Fruit fly (Drosophila melanogaster) whole organism, embryonic: Measurements from ENCODE around the gene neur.

Source experiments
- Abd-B ChIP-seq: fragments of 200-800 bp; sonication (Bioruptor generic); optimal IDR thresholded peaks from 2 replicates; lab custom pipeline; 2018; ENCODE audit warnings: missing biosample characterization, mild to moderate bottlenecking, missing genetic modification characterization, moderate library complexity
- BEAF-32 ChIP-seq: fragments of 200-800 bp; sonication (Bioruptor generic); optimal IDR thresholded peaks from 3 replicates; lab custom pipeline; 2017; ENCODE audit warnings: missing biosample characterization, missing genetic modification characterization, mild to moderate bottlenecking, moderate library complexity, missing genetic modification reagents
- Bgb ChIP-seq: fragments of 200-800 bp; sonication (Bioruptor generic); IDR thresholded peaks from 2 replicates; pipeline ENCODE4 v1.3.6; 2022; ENCODE audit warnings: missing biosample characterization, missing genetic modification characterization; ENCODE audit not compliant: partially characterized antibody
- CG10267 ChIP-seq: fragments of 200-800 bp; sonication (Bioruptor generic); optimal IDR thresholded peaks from 2 replicates; lab custom pipeline; 2018; ENCODE audit warnings: missing biosample characterization, mild to moderate bottlenecking, missing genetic modification characterization, moderate library complexity
- CG10321 ChIP-seq: fragments of 200-800 bp; sonication (Bioruptor generic); IDR thresholded peaks from 2 replicates; pipeline ENCODE4 v1.3.6; 2022; ENCODE audit warnings: missing biosample characterization, missing genetic modification characterization
- CG14710 ChIP-seq: fragments of 200-800 bp; sonication (Bioruptor generic); optimal IDR thresholded peaks from 3 replicates; lab custom pipeline; 2019; ENCODE audit warnings: missing biosample characterization, mild to moderate bottlenecking, missing genetic modification characterization, moderate library complexity
- CG14965 ChIP-seq: fragments of 200-800 bp; sonication (Bioruptor generic); optimal IDR thresholded peaks from 2 replicates; lab custom pipeline; 2016; ENCODE audit warnings: missing biosample characterization, missing genetic modification characterization, borderline replicate concordance
- CG15601 ChIP-seq: fragments of 200-800 bp; sonication (Bioruptor generic); optimal IDR thresholded peaks from 3 replicates; lab custom pipeline; 2019; ENCODE audit warnings: missing biosample characterization, mild to moderate bottlenecking, missing genetic modification characterization, moderate library complexity
- CG15696 ChIP-seq: fragments of 200-800 bp; sonication (Bioruptor generic); optimal IDR thresholded peaks from 2 replicates; lab custom pipeline; 2019; ENCODE audit warnings: missing biosample characterization, mild to moderate bottlenecking, missing genetic modification characterization, moderate library complexity
- CG2712 ChIP-seq: fragments of 200-800 bp; optimal IDR thresholded peaks from 3 replicates; lab custom pipeline; 2019; ENCODE audit warnings: missing biosample characterization, mild to moderate bottlenecking, missing genetic modification characterization, moderate library complexity
- CG3281 ChIP-seq: fragments of 200-800 bp; sonication (Bioruptor generic); optimal IDR thresholded peaks from 3 replicates; lab custom pipeline; 2017; ENCODE audit warnings: missing biosample characterization, mild to moderate bottlenecking, missing genetic modification characterization
- CG4328 ChIP-seq: fragments of 200-800 bp; sonication (Bioruptor generic); optimal IDR thresholded peaks from 3 replicates; lab custom pipeline; 2017; ENCODE audit warnings: missing biosample characterization, missing genetic modification reagents, missing genetic modification characterization
- CG4617 ChIP-seq: fragments of 200-800 bp; sonication (Bioruptor generic); optimal IDR thresholded peaks from 3 replicates; lab custom pipeline; 2016; ENCODE audit warnings: missing biosample characterization, missing genetic modification characterization, borderline replicate concordance
- CG7372 ChIP-seq: fragments of 200-800 bp; sonication (Bioruptor generic); IDR thresholded peaks from 2 replicates; pipeline ENCODE4 v1.3.6; 2022; ENCODE audit warnings: missing biosample characterization, missing genetic modification characterization
- CG9932 ChIP-seq: fragments of 200-800 bp; sonication (Bioruptor generic); IDR thresholded peaks from 2 replicates; pipeline ENCODE4 v1.3.6; 2022; ENCODE audit warnings: missing biosample characterization, missing genetic modification characterization
- CHES-1-like ChIP-seq: fragments of 200-800 bp; sonication (Bioruptor generic); optimal IDR thresholded peaks from 2 replicates; lab custom pipeline; 2016; ENCODE audit warnings: missing biosample characterization, missing genetic modification characterization
- CTCF ChIP-seq: fragments of 200-800 bp; sonication (Bioruptor generic); optimal IDR thresholded peaks from 2 replicates; lab custom pipeline; 2017; ENCODE audit warnings: missing biosample characterization, mild to moderate bottlenecking, missing genetic modification characterization, moderate library complexity
- CoRest ChIP-seq: fragments of 200-800 bp; sonication (Bioruptor generic); optimal IDR thresholded peaks from 3 replicates; lab custom pipeline; 2018; ENCODE audit warnings: missing biosample characterization, mild to moderate bottlenecking, missing genetic modification characterization, moderate library complexity
- Elba2 ChIP-seq: fragments of 200-800 bp; sonication (Bioruptor generic); optimal IDR thresholded peaks from 3 replicates; lab custom pipeline; 2016; ENCODE audit warnings: missing biosample characterization, missing genetic modification characterization
- Ets65A ChIP-seq: fragments of 200-800 bp; sonication (Bioruptor generic); peaks from one replicate; lab custom pipeline; 2016; ENCODE audit warnings: missing biosample characterization, missing genetic modification characterization
- Ets97D ChIP-seq: fragments of 200-800 bp; sonication (Bioruptor generic); optimal IDR thresholded peaks from 3 replicates; lab custom pipeline; 2016; ENCODE audit warnings: missing biosample characterization, missing genetic modification characterization
- Fer2 ChIP-seq: fragments of 200-800 bp; sonication (Bioruptor generic); optimal IDR thresholded peaks from 2 replicates; lab custom pipeline; 2018; ENCODE audit warnings: missing biosample characterization, mild to moderate bottlenecking, missing genetic modification characterization, moderate library complexity
- Med ChIP-seq: fragments of 200-800 bp; sonication (Bioruptor generic); peaks from one replicate; lab custom pipeline; 2016; ENCODE audit warnings: missing biosample characterization, missing genetic modification characterization, mild to moderate bottlenecking, inconsistent platforms, moderate library complexity
- Neu2 ChIP-seq: fragments of 200-800 bp; sonication (Bioruptor generic); optimal IDR thresholded peaks from 3 replicates; lab custom pipeline; 2016; ENCODE audit warnings: missing biosample characterization, missing genetic modification characterization, borderline replicate concordance
- Optix ChIP-seq: fragments of 200-800 bp; sonication (Bioruptor generic); IDR thresholded peaks from 3 replicates; pipeline ENCODE4 v1.3.6; 2022; ENCODE audit warnings: missing biosample characterization, missing genetic modification characterization
- Pdp1 ChIP-seq, 2 experiments: fragments of 200-800 bp; sonication (Bioruptor generic); optimal IDR thresholded peaks; 3 replicates each; lab custom pipeline; 2016; ENCODE audit warnings: missing biosample characterization in 2 of 2, missing genetic modification characterization in 2 of 2, mild to moderate bottlenecking in 1 of 2, moderate library complexity in 1 of 2
- Ptx1 ChIP-seq: fragments of 200-800 bp; sonication (Bioruptor generic); IDR thresholded peaks from 2 replicates; pipeline ENCODE4 v1.3.6; 2022; ENCODE audit warnings: missing biosample characterization, missing genetic modification characterization
- Rfx ChIP-seq: fragments of 200-800 bp; sonication (Bioruptor generic); IDR thresholded peaks from 2 replicates; pipeline ENCODE4 v1.3.6; 2022; ENCODE audit warnings: missing biosample characterization, missing genetic modification characterization
- Scr ChIP-seq: fragments of 200-800 bp; sonication (Bioruptor generic); IDR thresholded peaks from 2 replicates; pipeline ENCODE4 v1.3.6; 2022; ENCODE audit warnings: missing biosample characterization, missing genetic modification characterization; ENCODE audit not compliant: partially characterized antibody
- amos ChIP-seq: fragments of 200-800 bp; sonication (Bioruptor generic); IDR thresholded peaks from 2 replicates; pipeline ENCODE4 v1.3.6; 2022; ENCODE audit warnings: missing biosample characterization, missing genetic modification characterization; ENCODE audit not compliant: partially characterized antibody
- bsh ChIP-seq, 2 experiments: fragments of 200-800 bp; sonication (Bioruptor generic); optimal IDR thresholded peaks; 2 replicates each; lab custom pipeline; 2017 to 2018; ENCODE audit warnings: mild to moderate bottlenecking in 2 of 2, missing biosample characterization in 2 of 2, missing genetic modification characterization in 2 of 2, moderate library complexity in 1 of 2
- chinmo ChIP-seq: fragments of 200-800 bp; sonication (Bioruptor generic); IDR thresholded peaks from 4 replicates; pipeline ENCODE4 v1.3.6; 2022; ENCODE audit warnings: missing biosample characterization, missing genetic modification characterization; ENCODE audit not compliant: partially characterized antibody
- dimm ChIP-seq: fragments of 200-800 bp; sonication (Bioruptor generic); IDR thresholded peaks from 2 replicates; pipeline ENCODE4 v1.3.6; 2022; ENCODE audit warnings: missing biosample characterization, missing genetic modification characterization
- eve ChIP-seq, 2 experiments: fragments of >200 bp; optimal IDR thresholded peaks; 2 replicates each; lab custom pipeline; 2017; ENCODE audit warnings: missing biosample characterization in 2 of 2, missing genetic modification characterization in 2 of 2
- ewg ChIP-seq: fragments of 200-800 bp; sonication (Bioruptor generic); optimal IDR thresholded peaks from 3 replicates; lab custom pipeline; 2017; ENCODE audit warnings: mild to moderate bottlenecking, missing biosample characterization, missing genetic modification reagents, missing genetic modification characterization
- exex ChIP-seq: fragments of 200-800 bp; sonication (Bioruptor generic); optimal IDR thresholded peaks from 4 replicates; lab custom pipeline; 2018; ENCODE audit warnings: missing biosample characterization, mild to moderate bottlenecking, missing genetic modification characterization, moderate library complexity
- grau ChIP-seq: fragments of 200-800 bp; optimal IDR thresholded peaks from 3 replicates; lab custom pipeline; 2019; ENCODE audit warnings: missing biosample characterization, mild to moderate bottlenecking, missing genetic modification characterization, moderate library complexity
- grn ChIP-seq: fragments of 200-800 bp; sonication (Bioruptor generic); optimal IDR thresholded peaks from 3 replicates; lab custom pipeline; 2017; ENCODE audit warnings: missing biosample characterization, missing genetic modification characterization
- gsb ChIP-seq: fragments of 200-800 bp; sonication (Bioruptor generic); IDR thresholded peaks from 2 replicates; pipeline ENCODE4 v1.3.6; 2022; ENCODE audit warnings: missing biosample characterization, missing genetic modification characterization
- inv ChIP-seq: fragments of 200-800 bp; sonication (Bioruptor generic); IDR thresholded peaks from 2 replicates; pipeline ENCODE4 v1.3.6; 2022; ENCODE audit warnings: missing biosample characterization, missing genetic modification characterization; ENCODE audit not compliant: partially characterized antibody
- phol ChIP-seq: fragments of 200-800 bp; sonication (Bioruptor generic); optimal IDR thresholded peaks from 3 replicates; lab custom pipeline; 2018; ENCODE audit warnings: missing biosample characterization, mild to moderate bottlenecking, missing genetic modification characterization, moderate library complexity
- pnt ChIP-seq: fragments of 200-800 bp; sonication (Bioruptor generic); optimal IDR thresholded peaks from 3 replicates; lab custom pipeline; 2016; ENCODE audit warnings: missing biosample characterization, missing genetic modification characterization
- row ChIP-seq: fragments of 200-800 bp; sonication (Bioruptor generic); IDR thresholded peaks from 3 replicates; pipeline ENCODE4 v1.3.6; 2022; ENCODE audit warnings: missing biosample characterization, missing genetic modification characterization
- slbo ChIP-seq: fragments of 200-800 bp; sonication (Bioruptor generic); IDR thresholded peaks from 2 replicates; pipeline ENCODE4 v1.3.6; 2022; ENCODE audit warnings: missing biosample characterization, missing genetic modification characterization
- sqz ChIP-seq: fragments of 200-800 bp; sonication (Bioruptor generic); optimal IDR thresholded peaks from 3 replicates; lab custom pipeline; 2018; ENCODE audit warnings: missing biosample characterization, mild to moderate bottlenecking, missing genetic modification characterization
- stwl ChIP-seq: fragments of 200-800 bp; sonication (Bioruptor generic); optimal IDR thresholded peaks from 3 replicates; lab custom pipeline; 2018; ENCODE audit warnings: missing biosample characterization, mild to moderate bottlenecking, missing genetic modification characterization, moderate library complexity
- ttk ChIP-seq: fragments of 200-800 bp; sonication (Bioruptor generic); IDR thresholded peaks from 2 replicates; pipeline ENCODE4 v2.1.2; 2022; ENCODE audit warnings: missing biosample characterization, missing genetic modification characterization
- wek ChIP-seq: fragments of 200-800 bp; sonication (Bioruptor generic); optimal IDR thresholded peaks from 3 replicates; lab custom pipeline; 2018; ENCODE audit warnings: missing biosample characterization, mild to moderate bottlenecking, missing genetic modification characterization, moderate library complexity
- wor ChIP-seq: fragments of 200-800 bp; sonication (Bioruptor generic); IDR thresholded peaks from 2 replicates; pipeline ENCODE4 v1.3.6; 2022; ENCODE audit warnings: missing biosample characterization, missing genetic modification characterization
- zen2 ChIP-seq: fragments of 200-800 bp; sonication (Bioruptor generic); IDR thresholded peaks from 3 replicates; pipeline ENCODE4 v1.3.6; 2022; ENCODE audit warnings: missing biosample characterization, missing genetic modification characterization; ENCODE audit not compliant: partially characterized antibody

The neur gene

dm6 chr3R:9006129-9006528 lies 33.1 kb downstream of the neur start, which contains the start of the genes Prosbeta3 and Iru (continued):
- TF ChIP-seq CG15601 (tag; lab: Kevin White, UChicago) (peak; percentile 17), CoRest (tag; lab: Kevin White, UChicago) (peak; percentile 38), CG7372 (GFP tag; lab: Robert Waterston, UW) (no peak), Ets65A (GFP tag; lab: Kevin White, UChicago) (peak; percentile 45), dimm (GFP tag; lab: Robert Waterston, UW) (no peak), ewg (GFP tag; lab: Kevin White, UChicago) (no peak), CG3281 (GFP tag; lab: Kevin White, UChicago) (no peak), CTCF (no peak), bsh (GFP tag; optimal IDR thresholded peaks at IDR 0.05; lab: Kevin White, UChicago) (no peak), zen2 (GFP tag; lab: Robert Waterston, UW) (no peak), row (GFP tag; lab: Robert Waterston, UW) (no peak), Neu2 (GFP tag; lab: Kevin White, UChicago) (no peak), CG14710 (tag; lab: Kevin White, UChicago) (peak; percentile 68), Elba2 (GFP tag; lab: Kevin White, UChicago) (peak; percentile 61), CG4617 (GFP tag; lab: Kevin White, UChicago) (peak; percentile 45), Pdp1 (GFP tag; optimal IDR thresholded peaks at IDR 0.05; lab: Kevin White, UChicago) (peak in 1 of 2 experiments; percentile 45), sqz (no peak), Optix (GFP tag; lab: Robert Waterston, UW) (no peak), eve (GFP tag; optimal IDR thresholded peaks at IDR 0.05; lab: Kevin White, UChicago) (no peak), Ptx1 (GFP tag; lab: Robert Waterston, UW) (no peak), CG4328 (no peak), chinmo (GFP tag; lab: Robert Waterston, UW) (no peak), CG10267 (tag; lab: Kevin White, UChicago) (peak; percentile 40), gsb (no peak), CG15696 (tag; lab: Kevin White, UChicago) (no peak), ttk (GFP tag; lab: Robert Waterston, UW) (no peak), CG9932 (GFP tag; lab: Robert Waterston, UW) (no peak), Abd-B (peak; percentile 0), Scr (GFP tag; lab: Robert Waterston, UW) (0 out of 2 replicates have a peak, but pooled peaks have one; percentile 7), amos (GFP tag; lab: Robert Waterston, UW) (peak; percentile 31; the same call in 1 of the 2 replicates), CG14965 (GFP tag; lab: Kevin White, UChicago) (no peak), Rfx (GFP tag; lab: Robert Waterston, UW) (no peak), grau (peak; percentile 8), grn (GFP tag; lab: Kevin White, UChicago) (no peak), phol (tag; lab: Kevin White, UChicago) (peak; percentile 56), Fer2 (no peak), CG2712 (tag; lab: Kevin White, UChicago) (peak; percentile 20), slbo (GFP tag; lab: Robert Waterston, UW) (no peak), pnt (GFP tag; lab: Kevin White, UChicago) (no peak)

- TF ChIP-seq CG10267 (tag; lab: Kevin White, UChicago) (peak; percentile 55), stwl (tag; lab: Kevin White, UChicago) (peak; percentile 75), Ets97D (GFP tag; lab: Kevin White, UChicago) (peak; percentile 78), BEAF-32 (peak; percentile 86), CHES-1-like (GFP tag; lab: Kevin White, UChicago) (peak; percentile 33), inv (peak; percentile 60; the same call in 1 of the 2 replicates), wor (GFP tag; lab: Robert Waterston, UW) (no peak), CG10321 (GFP tag; lab: Robert Waterston, UW) (no peak), Med (GFP tag; lab: Kevin White, UChicago) (peak; percentile 60), exex (tag; lab: Kevin White, UChicago) (no peak), Bgb (GFP tag; lab: Robert Waterston, UW) (peak; percentile 84), wek (GFP tag; lab: Kevin White, UChicago) (peak; percentile 23)
These were observed 35.6 kb downstream of the neur start, which contains the start of the genes CG31100 and CG11980 for dm6 chr3R:9003600-9004223. CG31100 (minus strand) TSS chr3R:9003650. CG11980 (plus strand) TSS chr3R:9004017.
